Worm (Caenorhabditis elegans) whole organism, L3 larva: ENCODE results near the gene C52B9.4.

Experiments used
- R02D3.7 ChIP-seq: fragments of 150-350 bp; optimal IDR thresholded peaks from 2 replicates; lab custom pipeline; 2014; ENCODE audit warnings: missing biosample characterization, missing genetic modification characterization
- ZK546.5 ChIP-seq: sonication (generic microtip); optimal IDR thresholded peaks from 2 replicates; lab custom pipeline; 2017; ENCODE audit warnings: missing biosample characterization, missing genetic modification characterization
- aly-2 ChIP-seq: fragments of 150-350 bp; optimal IDR thresholded peaks from 2 replicates; lab custom pipeline; 2014; ENCODE audit warnings: missing biosample characterization, missing genetic modification characterization
- ama-1 ChIP-seq: fragments of 150-350 bp; optimal IDR thresholded peaks from 2 replicates; lab custom pipeline; 2018
- ceh-16 ChIP-seq: sonication (generic microtip); optimal IDR thresholded peaks from 2 replicates; lab custom pipeline; 2017; ENCODE audit warnings: missing biosample characterization, missing genetic modification characterization
- ceh-28 ChIP-seq: fragments of 150-350 bp; optimal IDR thresholded peaks from 2 replicates; lab custom pipeline; 2014; ENCODE audit warnings: missing biosample characterization, missing genetic modification reagents, missing genetic modification characterization
- ceh-82 ChIP-seq: fragments of 150-350 bp; optimal IDR thresholded peaks from 2 replicates; lab custom pipeline; 2014; ENCODE audit warnings: missing biosample characterization, missing genetic modification characterization
- ceh-9 ChIP-seq: sonication (generic microtip); optimal IDR thresholded peaks from 2 replicates; lab custom pipeline; 2018; ENCODE audit warnings: missing biosample characterization, missing genetic modification characterization
- egl-27 ChIP-seq: sonication (generic microtip); optimal IDR thresholded peaks from 4 replicates; lab custom pipeline; 2017; ENCODE audit warnings: missing biosample characterization, missing genetic modification reagents, missing genetic modification characterization
- egl-5 ChIP-seq: fragments of 150-350 bp; optimal IDR thresholded peaks from 2 replicates; lab custom pipeline; 2017; ENCODE audit warnings: missing biosample characterization, missing genetic modification reagents, missing genetic modification characterization, inconsistent platforms
- elt-1 ChIP-seq: fragments of 150-350 bp; optimal IDR thresholded peaks from 2 replicates; lab custom pipeline; 2014; ENCODE audit warnings: missing biosample characterization, missing genetic modification characterization
- elt-2 ChIP-seq: sonication (generic microtip); optimal IDR thresholded peaks from 2 replicates; lab custom pipeline; 2016; ENCODE audit warnings: missing genetic modification reagents, mild to moderate bottlenecking, missing genetic modification characterization, missing compliant biosample characterization
- eor-1 ChIP-seq, 2 experiments: fragments of 150-350 bp; optimal IDR thresholded peaks; 2 replicates each; lab custom pipeline; 2014 to 2018; ENCODE audit warnings: missing biosample characterization in 2 of 2, missing genetic modification characterization in 2 of 2
- fkh-2 ChIP-seq: fragments of 150-350 bp; optimal IDR thresholded peaks from 2 replicates; lab custom pipeline; 2014; ENCODE audit warnings: missing biosample characterization, missing genetic modification reagents, missing genetic modification characterization
- fos-1 ChIP-seq: fragments of 150-350 bp; optimal IDR thresholded peaks from 2 replicates; lab custom pipeline; 2014; ENCODE audit warnings: missing biosample characterization, missing genetic modification characterization
- hmg-11 ChIP-seq: sonication (generic microtip); optimal IDR thresholded peaks from 2 replicates; lab custom pipeline; 2016; ENCODE audit warnings: missing genetic modification characterization, missing compliant biosample characterization
- jun-1 ChIP-seq: fragments of 150-350 bp; optimal IDR thresholded peaks from 2 replicates; lab custom pipeline; 2014; ENCODE audit warnings: missing biosample characterization, missing genetic modification reagents, missing genetic modification characterization
- lin-15B ChIP-seq: fragments of 150-350 bp; optimal IDR thresholded peaks from 2 replicates; lab custom pipeline; 2014; ENCODE audit warnings: missing biosample characterization, missing genetic modification characterization
- lin-39 ChIP-seq: fragments of 150-350 bp; optimal IDR thresholded peaks from 2 replicates; lab custom pipeline; 2018; ENCODE audit warnings: missing biosample characterization, missing genetic modification reagents, missing genetic modification characterization
- mdl-1 ChIP-seq: fragments of 150-350 bp; optimal IDR thresholded peaks from 2 replicates; lab custom pipeline; 2014; ENCODE audit warnings: missing biosample characterization, missing genetic modification characterization
- mml-1 ChIP-seq: fragments of 150-350 bp; sonication (generic microtip); optimal IDR thresholded peaks from 3 replicates; lab custom pipeline; 2014; ENCODE audit warnings: missing biosample characterization, missing genetic modification characterization
- nfya-1 ChIP-seq: sonication (generic microtip); optimal IDR thresholded peaks from 2 replicates; lab custom pipeline; 2017; ENCODE audit warnings: missing genetic modification characterization, mild to moderate bottlenecking, missing compliant biosample characterization, antibody characterized with exemption, moderate library complexity; ENCODE audit not compliant: insufficient read depth
- nhr-12 ChIP-seq: fragments of 150-350 bp; optimal IDR thresholded peaks from 2 replicates; lab custom pipeline; 2014; ENCODE audit warnings: missing biosample characterization, missing genetic modification characterization
- nhr-23 ChIP-seq: fragments of 150-350 bp; optimal IDR thresholded peaks from 2 replicates; lab custom pipeline; 2014; ENCODE audit warnings: missing biosample characterization, missing genetic modification reagents, missing genetic modification characterization
- nhr-237 ChIP-seq: fragments of 150-350 bp; optimal IDR thresholded peaks from 2 replicates; lab custom pipeline; 2014; ENCODE audit warnings: missing biosample characterization, missing genetic modification characterization
- nhr-25 ChIP-seq: sonication (generic microtip); optimal IDR thresholded peaks from 2 replicates; lab custom pipeline; 2017; ENCODE audit warnings: missing biosample characterization, missing genetic modification characterization
- nhr-43 ChIP-seq: sonication (generic microtip); optimal IDR thresholded peaks from 2 replicates; lab custom pipeline; 2016; ENCODE audit warnings: mild to moderate bottlenecking, missing genetic modification characterization, missing compliant biosample characterization; ENCODE audit not compliant: poor library complexity, severe bottlenecking
- nhr-67 ChIP-seq: fragments of 150-350 bp; optimal IDR thresholded peaks from 2 replicates; lab custom pipeline; 2014; ENCODE audit warnings: missing biosample characterization, missing genetic modification characterization
- nhr-77 ChIP-seq: fragments of 150-350 bp; optimal IDR thresholded peaks from 2 replicates; lab custom pipeline; 2014; ENCODE audit warnings: missing biosample characterization, missing genetic modification characterization
- pha-4 ChIP-seq: fragments of 150-350 bp; optimal IDR thresholded peaks from 2 replicates; lab custom pipeline; 2014; ENCODE audit warnings: missing biosample characterization, missing genetic modification reagents, missing genetic modification characterization
- pqm-1 ChIP-seq: fragments of 150-350 bp; optimal IDR thresholded peaks from 2 replicates; lab custom pipeline; 2017; ENCODE audit warnings: missing biosample characterization, missing genetic modification characterization, inconsistent platforms
- sea-2 ChIP-seq: fragments of 150-350 bp; sonication (generic microtip); optimal IDR thresholded peaks from 4 replicates; lab custom pipeline; 2014; ENCODE audit warnings: missing biosample characterization, missing genetic modification reagents, missing genetic modification characterization
- snpc-4 ChIP-seq: fragments of 150-350 bp; optimal IDR thresholded peaks from 2 replicates; lab custom pipeline; 2014; ENCODE audit warnings: missing biosample characterization, missing genetic modification characterization
- tbx-2 ChIP-seq: sonication (generic microtip); optimal IDR thresholded peaks from 2 replicates; lab custom pipeline; 2016; ENCODE audit warnings: mild to moderate bottlenecking, missing genetic modification characterization, missing compliant biosample characterization
- unc-39 ChIP-seq: sonication (generic microtip); optimal IDR thresholded peaks from 4 replicates; lab custom pipeline; 2017; ENCODE audit warnings: missing biosample characterization, missing genetic modification characterization
- unc-62 ChIP-seq: fragments of 150-350 bp; sonication (generic microtip); optimal IDR thresholded peaks from 4 replicates; lab custom pipeline; 2014; ENCODE audit warnings: missing biosample characterization, missing genetic modification reagents, missing genetic modification characterization
- zag-1 ChIP-seq: fragments of 150-350 bp; optimal IDR thresholded peaks from 2 replicates; lab custom pipeline; 2014; ENCODE audit warnings: missing biosample characterization, missing genetic modification characterization
- ztf-11 ChIP-seq: fragments of 150-350 bp; optimal IDR thresholded peaks from 2 replicates; lab custom pipeline; 2014; ENCODE audit warnings: missing biosample characterization, missing genetic modification characterization

C52B9.4 gene

ce11 chrX:4215500-4216107, 44.8 kb upstream of the C52B9.4 start (continued):
- no peak for TF ChIP-seq unc-39 (tag; lab: Kevin White, UChicago)
- no peak for TF ChIP-seq ZK546.5 (tag; lab: Kevin White, UChicago)
- TF ChIP-seq snpc-4 (tag; lab: Kevin White, UChicago): no peak
- no peak for TF ChIP-seq aly-2 (tag; lab: Kevin White, UChicago)
- no peak for TF ChIP-seq R02D3.7
- no peak for TF ChIP-seq sea-2
- TF ChIP-seq fkh-2: no peak
- no peak for TF ChIP-seq lin-39
- TF ChIP-seq eor-1 (tag; optimal IDR thresholded peaks at IDR 0.05; lab: Kevin White, UChicago): no peak
- peak; percentile 32 for TF ChIP-seq nhr-23 (tag; lab: Kevin White, UChicago)
- peak; percentile 11 for TF ChIP-seq egl-5 (tag; lab: Kevin White, UChicago)
- no peak for TF ChIP-seq lin-15B (tag; lab: Kevin White, UChicago)
- peak; percentile 85 for TF ChIP-seq elt-2 (tag; lab: Kevin White, UChicago)
- no peak for TF ChIP-seq nhr-12 (tag; lab: Kevin White, UChicago)
- TF ChIP-seq ama-1 (lab: Kevin White, UChicago): no peak
- TF ChIP-seq ceh-28 (tag; lab: Kevin White, UChicago): peak; percentile 16
- TF ChIP-seq ztf-11: no peak

ce11 chrX:4216894-4217293, 43.6 kb upstream of the C52B9.4 start, which contains the start of the genes F20B6.10 and hpk-1:
Gene F20B6.10 (minus strand): TSS chrX:4217196.
Gene hpk-1 (minus strand): TSS chrX:4217290.
- TF ChIP-seq ceh-9 (tag; lab: Kevin White, UChicago) (no peak), nhr-23 (tag; lab: Kevin White, UChicago) (no peak), egl-5 (tag; lab: Kevin White, UChicago) (no peak), nhr-67 (tag; lab: Kevin White, UChicago) (no peak), eor-1 (tag; optimal IDR thresholded peaks at IDR 0.05; lab: Kevin White, UChicago) (no peak), ama-1 (lab: Kevin White, UChicago) (no peak), R02D3.7 (no peak), jun-1 (tag; lab: Kevin White, UChicago) (no peak), ZK546.5 (tag; lab: Kevin White, UChicago) (no peak)

- TF ChIP-seq hmg-11 (tag; lab: Kevin White, UChicago): peak; percentile 41
- TF ChIP-seq mml-1: no peak
- TF ChIP-seq nhr-12 (tag; lab: Kevin White, UChicago): no peak
- TF ChIP-seq, all 47 proteins: peak for 1
Observed at ce11 chrX:4218174-4218573, 42.3 kb upstream of the C52B9.4 start, which contains the start of gene W01H2.2. Gene W01H2.2 (minus strand): TSS chrX:4218458.

DNA sequence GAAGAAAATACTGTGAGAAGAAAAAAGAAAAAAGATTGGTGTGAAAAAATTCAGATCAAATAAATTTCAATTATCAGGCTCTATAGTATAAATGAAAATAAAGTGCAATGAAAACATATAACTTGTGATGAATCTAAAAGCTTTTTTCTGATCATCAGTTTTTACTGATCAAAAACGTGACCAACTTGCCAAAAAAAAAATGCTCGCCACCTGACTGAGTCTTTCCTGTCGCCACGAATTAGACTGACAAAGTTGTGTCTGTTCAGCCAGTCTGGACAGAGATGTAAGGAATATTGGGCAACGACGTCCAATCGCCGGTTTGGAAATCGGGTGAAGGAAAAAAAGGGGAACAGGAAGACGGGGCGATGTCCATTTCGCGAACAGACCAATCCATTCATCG, 41.0 kb upstream of the C52B9.4 start:
- TF ChIP-seq zag-1 (tag; lab: Kevin White, UChicago): no peak
- TF ChIP-seq ceh-28 (tag; lab: Kevin White, UChicago): no peak
- TF ChIP-seq unc-62: no peak
- no peak for TF ChIP-seq egl-27 (tag; lab: Kevin White, UChicago)
- no peak for TF ChIP-seq snpc-4 (tag; lab: Kevin White, UChicago)
- peak; percentile 20 for TF ChIP-seq nfya-1 (tag; lab: Kevin White, UChicago)
- no peak for TF ChIP-seq pha-4
- no peak for TF ChIP-seq nhr-77

DNA sequence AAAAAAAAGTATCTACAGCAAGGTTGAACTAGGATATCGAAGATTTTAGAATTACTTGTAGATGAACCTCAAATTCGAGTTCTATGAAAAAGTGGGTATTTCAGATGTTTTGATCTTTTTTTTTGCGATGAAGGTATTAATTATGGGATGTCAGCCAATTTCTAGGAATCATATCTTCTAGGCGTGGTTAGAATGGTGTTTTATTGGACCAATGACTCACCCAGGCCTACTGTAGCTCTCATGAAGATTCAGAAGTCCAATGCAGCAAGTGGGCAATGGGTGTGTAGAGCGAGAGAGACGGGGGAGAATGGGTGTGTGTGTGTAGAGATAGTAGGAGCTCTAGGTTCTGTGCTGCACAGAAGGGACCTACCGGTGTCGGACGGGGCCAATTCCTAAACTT, 38.3 kb upstream of the C52B9.4 start:
- TF ChIP-seq nfya-1 (tag; lab: Kevin White, UChicago) (peak; percentile 94), ceh-16 (tag; lab: Kevin White, UChicago) (no peak), unc-39 (tag; lab: Kevin White, UChicago) (no peak), lin-15B (tag; lab: Kevin White, UChicago) (peak; percentile 23), pqm-1 (no peak)

DNA sequence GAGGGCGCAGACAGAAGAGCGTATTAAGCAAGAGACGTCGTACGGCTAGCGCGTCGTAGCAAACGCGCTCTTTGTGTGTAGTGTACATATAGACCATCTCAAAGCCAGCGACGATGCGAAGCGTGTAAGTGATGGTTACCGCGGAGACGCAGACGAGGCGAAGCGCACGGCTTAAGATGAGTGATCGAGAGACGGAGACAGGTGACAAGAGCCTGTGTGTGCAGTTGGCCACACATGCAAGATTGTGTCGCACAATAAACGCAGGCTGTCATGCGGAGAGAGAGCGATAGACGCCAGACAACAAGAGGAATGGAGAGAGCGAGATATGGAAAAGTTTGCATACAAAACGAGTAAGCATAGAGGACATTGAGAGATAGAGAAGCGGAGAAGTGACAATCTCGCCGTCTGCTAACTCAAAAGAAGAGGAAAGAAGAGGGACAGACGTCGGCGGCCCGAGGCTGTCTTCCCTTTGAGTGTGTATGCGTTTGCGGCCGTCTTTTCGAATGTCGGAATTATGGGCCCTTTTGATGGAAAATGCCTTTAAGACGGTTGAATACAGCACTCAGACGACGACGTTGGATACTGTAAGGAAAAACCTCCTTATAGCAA, 37.6 kb upstream of the C52B9.4 start:
- TF ChIP-seq pqm-1 (peak; percentile 5), nhr-25 (peak; percentile 85), fos-1 (no peak), egl-5 (tag; lab: Kevin White, UChicago) (no peak), nhr-237 (no peak), pha-4 (no peak), fkh-2 (no peak), jun-1 (tag; lab: Kevin White, UChicago) (peak; percentile 64), sea-2 (no peak), R02D3.7 (peak; percentile 51), snpc-4 (tag; lab: Kevin White, UChicago) (peak; percentile 51), ceh-28 (tag; lab: Kevin White, UChicago) (peak; percentile 73), aly-2 (tag; lab: Kevin White, UChicago) (peak; percentile 54), nhr-23 (tag; lab: Kevin White, UChicago) (peak; percentile 80), ceh-82 (tag; lab: Kevin White, UChicago) (peak; percentile 54), elt-1 (tag; lab: Kevin White, UChicago) (peak; percentile 32), nhr-43 (tag; lab: Kevin White, UChicago) (peak; percentile 70), mdl-1 (peak; percentile 47), tbx-2 (tag; lab: Kevin White, UChicago) (peak; percentile 82), zag-1 (tag; lab: Kevin White, UChicago) (peak; percentile 78), hmg-11 (tag; lab: Kevin White, UChicago) (peak; percentile 97), elt-2 (tag; lab: Kevin White, UChicago) (peak; percentile 66), eor-1 (tag; optimal IDR thresholded peaks at IDR 0.05; lab: Kevin White, UChicago) (no peak), ama-1 (lab: Kevin White, UChicago) (peak; percentile 62)
